Worm (Caenorhabditis elegans): Measurements from ENCODE around the gene ZK381.8.

DNA sequence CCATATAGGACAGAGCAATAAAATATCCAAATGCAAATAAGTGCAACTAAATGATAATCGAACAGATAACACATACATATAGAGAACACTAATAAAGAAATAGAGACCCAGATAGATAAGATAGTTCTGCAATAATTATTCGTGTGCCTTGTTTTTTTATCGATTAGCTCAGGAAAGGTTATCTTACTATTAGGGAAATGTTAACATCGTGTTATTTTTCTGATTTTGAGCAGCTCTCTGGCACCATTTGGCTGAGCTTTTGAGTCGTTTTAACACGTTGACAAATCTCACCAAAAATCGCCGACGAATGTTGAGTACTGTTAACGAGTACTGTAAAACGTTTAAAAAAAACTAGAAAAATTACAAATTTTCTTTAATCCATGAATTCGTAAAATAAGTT, 41.8 kb downstream of the ZK381.8 start, which contains the start of gene cest-6:
- TF ChIP-seq hnd-1 (tag; optimal IDR thresholded peaks at IDR 0.05) (no peak), ama-1 (optimal IDR thresholded peaks at IDR 0.05) (no peak), hmbx-1 (tag; optimal IDR thresholded peaks at IDR 0.05) (no peak), sea-1 (GFP tag; conservative IDR thresholded peaks at IDR 0.05) (no peak), ets-7 (tag; optimal IDR thresholded peaks at IDR 0.05) (no peak), scrt-1 (GFP tag; IDR thresholded peaks at IDR 0.05) (no peak), aly-1 (tag; optimal IDR thresholded peaks at IDR 0.05) (no peak), flt-1 (GFP tag; IDR thresholded peaks at IDR 0.05) (no peak), tra-4 (tag; optimal IDR thresholded peaks at IDR 0.05) (no peak), ceh-13 (GFP tag; optimal IDR thresholded peaks at IDR 0.05) (no peak), tbx-37 (GFP tag; conservative IDR thresholded peaks at IDR 0.05) (no peak), ceh-36 (tag; optimal IDR thresholded peaks at IDR 0.05) (no peak)
